Worm (Caenorhabditis elegans) whole organism, L3 larva: Measurements from ENCODE around the gene math-34.

Experiments used
- aly-2 ChIP-seq: fragments of 150-350 bp; optimal IDR thresholded peaks from 2 replicates; lab custom pipeline; 2014; ENCODE audit warnings: missing biosample characterization, missing genetic modification characterization
- ceh-16 ChIP-seq: sonication (generic microtip); optimal IDR thresholded peaks from 2 replicates; lab custom pipeline; 2017; ENCODE audit warnings: missing biosample characterization, missing genetic modification characterization
- ceh-28 ChIP-seq: fragments of 150-350 bp; optimal IDR thresholded peaks from 2 replicates; lab custom pipeline; 2014; ENCODE audit warnings: missing biosample characterization, missing genetic modification reagents, missing genetic modification characterization
- egl-27 ChIP-seq: sonication (generic microtip); optimal IDR thresholded peaks from 4 replicates; lab custom pipeline; 2017; ENCODE audit warnings: missing biosample characterization, missing genetic modification reagents, missing genetic modification characterization
- jun-1 ChIP-seq: fragments of 150-350 bp; optimal IDR thresholded peaks from 2 replicates; lab custom pipeline; 2014; ENCODE audit warnings: missing biosample characterization, missing genetic modification reagents, missing genetic modification characterization
- lin-39 ChIP-seq: fragments of 150-350 bp; optimal IDR thresholded peaks from 2 replicates; lab custom pipeline; 2018; ENCODE audit warnings: missing biosample characterization, missing genetic modification reagents, missing genetic modification characterization
- lsy-12 ChIP-seq: sonication (generic microtip); optimal IDR thresholded peaks from 2 replicates; lab custom pipeline; 2016; ENCODE audit warnings: mild to moderate bottlenecking, missing genetic modification characterization, missing compliant biosample characterization
- mml-1 ChIP-seq: fragments of 150-350 bp; sonication (generic microtip); optimal IDR thresholded peaks from 3 replicates; lab custom pipeline; 2014; ENCODE audit warnings: missing biosample characterization, missing genetic modification characterization
- nfya-1 ChIP-seq: sonication (generic microtip); optimal IDR thresholded peaks from 2 replicates; lab custom pipeline; 2017; ENCODE audit warnings: missing genetic modification characterization, mild to moderate bottlenecking, missing compliant biosample characterization, antibody characterized with exemption, moderate library complexity; ENCODE audit not compliant: insufficient read depth
- nhr-12 ChIP-seq: fragments of 150-350 bp; optimal IDR thresholded peaks from 2 replicates; lab custom pipeline; 2014; ENCODE audit warnings: missing biosample characterization, missing genetic modification characterization
- nhr-23 ChIP-seq: fragments of 150-350 bp; optimal IDR thresholded peaks from 2 replicates; lab custom pipeline; 2014; ENCODE audit warnings: missing biosample characterization, missing genetic modification reagents, missing genetic modification characterization
- nhr-237 ChIP-seq: fragments of 150-350 bp; optimal IDR thresholded peaks from 2 replicates; lab custom pipeline; 2014; ENCODE audit warnings: missing biosample characterization, missing genetic modification characterization
- nhr-43 ChIP-seq: sonication (generic microtip); optimal IDR thresholded peaks from 2 replicates; lab custom pipeline; 2016; ENCODE audit warnings: mild to moderate bottlenecking, missing genetic modification characterization, missing compliant biosample characterization; ENCODE audit not compliant: poor library complexity, severe bottlenecking
- snpc-4 ChIP-seq: fragments of 150-350 bp; optimal IDR thresholded peaks from 2 replicates; lab custom pipeline; 2014; ENCODE audit warnings: missing biosample characterization, missing genetic modification characterization
- ztf-11 ChIP-seq: fragments of 150-350 bp; optimal IDR thresholded peaks from 2 replicates; lab custom pipeline; 2014; ENCODE audit warnings: missing biosample characterization, missing genetic modification characterization

The math-34 gene

DNA sequence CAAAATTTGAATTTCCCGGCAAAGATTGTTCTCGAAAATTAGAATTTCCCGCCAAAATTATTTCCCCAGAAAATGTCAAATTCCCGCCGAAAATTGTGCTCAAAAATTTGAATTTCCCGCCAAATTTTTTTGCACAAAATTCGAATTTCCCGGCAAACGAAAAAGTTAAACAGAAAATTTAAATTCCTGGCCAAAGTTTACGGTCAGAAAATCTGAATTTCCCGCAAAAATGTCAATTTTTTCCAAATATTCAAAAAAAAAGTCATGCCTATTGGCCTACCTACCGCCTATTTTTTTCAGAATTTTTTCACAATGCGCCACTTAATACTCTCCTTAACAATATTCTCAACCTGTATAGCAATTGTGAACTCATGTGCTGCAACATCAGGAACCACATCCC, 54.1 kb downstream of the math-34 start, which contains the start of gene K02E7.1:
Gene K02E7.1, plus strand, starts transcription at position 301 of the 400 bp plus-strand sequence.
- TF ChIP-seq snpc-4 (tag; lab: Kevin White, UChicago): no peak
- no peak for TF ChIP-seq nhr-43 (tag; lab: Kevin White, UChicago)
- TF ChIP-seq lsy-12 (tag; lab: Kevin White, UChicago): no peak
- TF ChIP-seq jun-1 (tag; lab: Kevin White, UChicago): no peak
- TF ChIP-seq mml-1 (tag; lab: Kevin White, UChicago): no peak
- TF ChIP-seq ceh-16: no peak
- no peak for TF ChIP-seq lin-39 (tag; lab: Kevin White, UChicago)
- TF ChIP-seq nhr-237: no peak
- TF ChIP-seq egl-27 (tag; lab: Kevin White, UChicago): no peak
- TF ChIP-seq nhr-12 (tag; lab: Kevin White, UChicago): no peak
- TF ChIP-seq ceh-28 (tag; lab: Kevin White, UChicago): no peak
- no peak for TF ChIP-seq nfya-1
- TF ChIP-seq ztf-11 (tag; lab: Kevin White, UChicago): no peak
- no peak for TF ChIP-seq aly-2 (tag; lab: Kevin White, UChicago)
- TF ChIP-seq nhr-23 (tag; lab: Kevin White, UChicago): no peak
